Fruit fly (Drosophila melanogaster) whole organism, embryonic: ENCODE results near the gene CG7333.

Experiments
- CG11560 ChIP-seq: fragments of 200-800 bp; sonication (Bioruptor generic); IDR thresholded peaks from 3 replicates; pipeline ENCODE4 v1.3.6; 2022; ENCODE audit warnings: missing biosample characterization, missing genetic modification characterization
- CG1647 ChIP-seq: fragments of 200-800 bp; sonication (Bioruptor generic); optimal IDR thresholded peaks from 3 replicates; lab custom pipeline; 2016; ENCODE audit warnings: missing biosample characterization, missing genetic modification characterization
- CG16815 ChIP-seq: fragments of 200-800 bp; sonication (Bioruptor generic); optimal IDR thresholded peaks from 3 replicates; lab custom pipeline; 2017; ENCODE audit warnings: missing biosample characterization, mild to moderate bottlenecking, missing genetic modification characterization
- CG17361 ChIP-seq: fragments of 200-800 bp; sonication (Bioruptor generic); IDR thresholded peaks from 3 replicates; pipeline ENCODE4 v1.3.6; 2022; ENCODE audit warnings: missing biosample characterization, missing genetic modification characterization
- CG18764 ChIP-seq: fragments of 200-800 bp; sonication (Bioruptor generic); optimal IDR thresholded peaks from 3 replicates; lab custom pipeline; 2016; ENCODE audit warnings: missing biosample characterization, missing genetic modification characterization
- CG31388 ChIP-seq: fragments of 200-800 bp; sonication (Bioruptor generic); optimal IDR thresholded peaks from 2 replicates; lab custom pipeline; 2016; ENCODE audit warnings: missing biosample characterization, missing genetic modification characterization
- CG4360 ChIP-seq: fragments of 200-800 bp; sonication (Bioruptor generic); IDR thresholded peaks from 2 replicates; pipeline ENCODE4 v1.3.6; 2022; ENCODE audit warnings: missing biosample characterization, missing genetic modification characterization
- CG7357 ChIP-seq: fragments of 200-800 bp; sonication (Bioruptor generic); IDR thresholded peaks from 3 replicates; pipeline ENCODE4 v1.3.6; 2022; ENCODE audit warnings: missing biosample characterization, missing genetic modification characterization
- E2f2 ChIP-seq: fragments of 200-800 bp; sonication (Bioruptor generic); IDR thresholded peaks from 2 replicates; pipeline ENCODE4 v1.3.6; 2022; ENCODE audit warnings: missing biosample characterization, missing genetic modification characterization
- Hey ChIP-seq: fragments of 200-800 bp; sonication (Bioruptor generic); optimal IDR thresholded peaks from 3 replicates; lab custom pipeline; 2018; ENCODE audit warnings: missing biosample characterization, mild to moderate bottlenecking, missing genetic modification characterization
- Rx ChIP-seq: fragments of 200-800 bp; sonication (Bioruptor generic); IDR thresholded peaks from 2 replicates; pipeline ENCODE4 v1.3.6; 2022; ENCODE audit warnings: missing biosample characterization, missing genetic modification characterization
- fru ChIP-seq: fragments of >200 bp; optimal IDR thresholded peaks from 2 replicates; lab custom pipeline; 2017
- nom ChIP-seq: fragments of 200-800 bp; sonication (Bioruptor generic); optimal IDR thresholded peaks from 2 replicates; lab custom pipeline; 2017; ENCODE audit warnings: missing biosample characterization, missing genetic modification characterization, mild to moderate bottlenecking, moderate library complexity, missing genetic modification reagents

DNA sequence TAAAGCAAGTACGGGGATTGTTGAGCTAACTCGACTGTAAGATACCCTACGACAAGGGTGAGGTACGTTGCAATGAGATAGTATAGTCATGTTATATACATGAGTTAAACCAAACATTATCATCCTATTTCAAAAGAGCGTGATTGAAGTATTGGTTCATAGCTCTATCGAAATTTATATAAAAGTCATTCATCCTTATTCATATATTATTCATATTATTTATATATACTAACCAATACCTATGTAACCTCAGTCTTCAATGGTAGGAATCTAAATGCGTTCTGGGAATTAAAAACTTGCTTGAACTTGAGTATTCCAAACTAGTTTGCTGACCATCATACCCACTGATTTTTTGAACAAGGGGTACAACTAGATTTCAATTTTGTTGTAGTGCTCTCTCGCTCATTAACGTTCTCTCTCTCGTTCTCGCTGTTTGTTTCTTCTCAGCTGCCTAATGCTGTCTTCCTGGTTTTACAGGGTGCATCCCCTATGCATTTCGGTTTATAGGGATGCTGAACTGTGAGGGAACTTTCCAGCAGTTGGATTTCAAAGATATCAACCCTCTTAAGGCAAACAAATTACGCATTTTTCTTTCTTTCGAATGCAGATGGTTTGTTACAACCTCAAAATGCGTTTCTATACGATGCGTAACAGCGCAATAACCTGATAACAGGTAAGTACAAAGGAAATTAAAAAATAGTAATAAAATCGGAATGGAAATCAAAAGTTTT lies 27.5 kb downstream of the CG7333 start:
- TF ChIP-seq CG7357 (GFP tag; lab: Robert Waterston, UW): no peak
- TF ChIP-seq CG31388 (GFP tag; lab: Kevin White, UChicago): no peak
- TF ChIP-seq CG1647 (GFP tag; lab: Kevin White, UChicago): no peak
- TF ChIP-seq CG4360 (GFP tag; lab: Robert Waterston, UW): no peak
- peak; percentile 15 for TF ChIP-seq CG18764 (GFP tag; lab: Kevin White, UChicago)
- peak; percentile 87 for TF ChIP-seq CG17361 (GFP tag; lab: Robert Waterston, UW)
- no peak for TF ChIP-seq Hey (tag; lab: Kevin White, UChicago)
- no peak for TF ChIP-seq CG11560 (tag; lab: Robert Waterston, UW)
- no peak for TF ChIP-seq CG16815
- no peak for TF ChIP-seq nom (GFP tag; lab: Kevin White, UChicago)
- peak; percentile 9; the same call in 1 of the 2 replicates for TF ChIP-seq E2f2 (GFP tag; lab: Robert Waterston, UW)
- TF ChIP-seq fru (lab: Kevin White, UChicago): no peak
- TF ChIP-seq Rx: no peak
